Worm (Caenorhabditis elegans) whole organism, midembryonic: ENCODE measurements around the gene col-102.

Source experiments
- T22C8.4 ChIP-seq: fragments of 200-800 bp; sonication (Bioruptor generic); IDR thresholded peaks from 2 replicates; pipeline ENCODE4 v1.3.6; 2022; ENCODE audit warnings: missing genetic modification characterization, missing compliant biosample characterization
- cog-1 ChIP-seq: sonication (generic microtip); optimal IDR thresholded peaks from 2 replicates; lab custom pipeline; 2016; ENCODE audit warnings: missing genetic modification characterization, missing compliant biosample characterization
- flt-1 ChIP-seq: fragments of 200-800 bp; sonication (Bioruptor generic); IDR thresholded peaks from 2 replicates; pipeline ENCODE4 v1.3.6; 2022; ENCODE audit warnings: missing genetic modification characterization, missing compliant biosample characterization
- klf-2 ChIP-seq: fragments of 200-800 bp; sonication (Bioruptor generic); conservative IDR thresholded peaks from 2 replicates; pipeline ENCODE4 v1.3.6; 2022; ENCODE audit warnings: missing genetic modification reagents, missing genetic modification characterization, missing compliant biosample characterization
- med-1 ChIP-seq: sonication (generic microtip); optimal IDR thresholded peaks from 2 replicates; lab custom pipeline; 2017; ENCODE audit warnings: missing genetic modification characterization, mild to moderate bottlenecking, missing compliant biosample characterization, antibody characterized with exemption, missing genetic modification reagents; ENCODE audit not compliant: insufficient read depth
- ref-1 ChIP-seq: fragments of 200-800 bp; sonication (Bioruptor generic); conservative IDR thresholded peaks from 2 replicates; pipeline ENCODE4 v1.3.6; 2022; ENCODE audit warnings: missing genetic modification reagents, missing genetic modification characterization, missing compliant biosample characterization
- tab-1 ChIP-seq: fragments of 200-800 bp; sonication (Bioruptor generic); IDR thresholded peaks from 2 replicates; pipeline ENCODE4 v1.3.6; 2022; ENCODE audit warnings: missing genetic modification characterization, missing compliant biosample characterization
- ztf-23 ChIP-seq: fragments of 200-800 bp; sonication (Bioruptor generic); IDR thresholded peaks from 2 replicates; pipeline ENCODE4 v1.3.6; 2022; ENCODE audit warnings: missing genetic modification reagents, missing genetic modification characterization, missing compliant biosample characterization
- ztf-29 ChIP-seq: fragments of 200-800 bp; sonication (Bioruptor generic); IDR thresholded peaks from 2 replicates; pipeline ENCODE4 v1.3.6; 2022; ENCODE audit warnings: missing genetic modification reagents, missing genetic modification characterization, missing compliant biosample characterization

- TF ChIP-seq cog-1 (tag; lab: Kevin White, UChicago) (no peak), ztf-23 (GFP tag; lab: Robert Waterston, UW) (no peak), ztf-29 (GFP tag; lab: Robert Waterston, UW) (no peak), ref-1 (GFP tag; lab: Robert Waterston, UW) (no peak), klf-2 (GFP tag; lab: Robert Waterston, UW) (no peak), T22C8.4 (GFP tag; lab: Robert Waterston, UW) (no peak), flt-1 (GFP tag; lab: Robert Waterston, UW) (no peak), tab-1 (GFP tag; lab: Robert Waterston, UW) (no peak), med-1 (GFP tag; lab: Kevin White, UChicago) (no peak)
These were observed 29.3 kb downstream of the col-102 start for ce11 chrIV:633565-633964.
